Worm (Caenorhabditis elegans): ENCODE data around the gene srh-22.

The srh-22 gene

DNA sequence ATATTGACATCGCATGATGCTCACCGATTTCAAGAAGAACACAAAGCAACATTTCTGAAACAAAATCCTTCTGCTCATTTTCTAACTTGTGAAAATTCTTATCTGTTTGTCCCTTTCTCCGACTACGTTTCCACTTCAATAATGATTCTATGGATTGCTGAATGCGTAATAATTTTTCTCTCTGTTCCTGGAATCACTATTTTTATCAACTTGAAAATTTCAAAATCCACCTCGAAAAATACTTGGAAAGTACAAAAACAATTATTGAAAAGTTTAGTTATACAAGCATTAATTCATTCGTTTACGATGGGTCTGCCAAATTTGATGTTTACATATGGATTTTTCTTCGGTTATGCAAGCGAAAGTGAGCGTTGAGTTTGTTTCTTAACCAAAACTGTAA lies at the start of gene srh-22:
Gene srh-22, plus strand, starts transcription at position 301 of the 400 bp plus-strand sequence.
- TF ChIP-seq klf-2 (GFP tag; conservative IDR thresholded peaks at IDR 0.05) (no peak), ref-1 (GFP tag; conservative IDR thresholded peaks at IDR 0.05) (no peak), med-1 (GFP tag; optimal IDR thresholded peaks at IDR 0.05; ENCODE audit: insufficient read depth) (no peak), T22C8.4 (GFP tag; IDR thresholded peaks at IDR 0.05) (no peak), ztf-29 (GFP tag; IDR thresholded peaks at IDR 0.05) (no peak), cog-1 (tag; optimal IDR thresholded peaks at IDR 0.05) (no peak), ztf-23 (GFP tag; IDR thresholded peaks at IDR 0.05) (no peak), tab-1 (GFP tag; IDR thresholded peaks at IDR 0.05) (no peak), flt-1 (GFP tag; IDR thresholded peaks at IDR 0.05) (no peak)

DNA sequence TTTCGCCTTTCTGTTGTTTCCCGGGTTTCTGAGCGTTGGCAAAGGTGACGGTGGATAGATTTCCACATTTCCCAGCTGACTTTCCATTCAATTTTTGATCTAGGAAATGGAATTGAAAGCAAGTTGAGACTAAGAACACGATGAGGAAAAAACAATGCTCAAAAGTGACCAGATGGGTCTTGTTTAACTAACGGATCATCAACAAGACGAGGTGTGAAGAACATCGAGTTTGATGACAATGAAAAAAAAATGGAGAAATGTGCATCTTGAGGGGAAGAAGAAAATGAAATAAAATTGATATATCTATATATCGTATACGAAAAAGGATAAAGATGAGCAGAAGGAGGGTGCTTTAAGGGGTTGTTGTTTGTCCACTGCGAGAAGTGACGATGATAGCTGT lies 44.5 kb upstream of the srh-22 start, which contains the start of gene T19H12.6:
Gene T19H12.6, minus strand, starts transcription at position 101 of the 400 bp plus-strand sequence.
- TF ChIP-seq ztf-23 (GFP tag; IDR thresholded peaks at IDR 0.05) = no peak
- no peak for TF ChIP-seq T22C8.4 (GFP tag; IDR thresholded peaks at IDR 0.05)
- no peak for TF ChIP-seq ref-1 (GFP tag; conservative IDR thresholded peaks at IDR 0.05)
- no peak for TF ChIP-seq cog-1 (tag; optimal IDR thresholded peaks at IDR 0.05)
- TF ChIP-seq tab-1 (GFP tag; IDR thresholded peaks at IDR 0.05) = no peak

DNA sequence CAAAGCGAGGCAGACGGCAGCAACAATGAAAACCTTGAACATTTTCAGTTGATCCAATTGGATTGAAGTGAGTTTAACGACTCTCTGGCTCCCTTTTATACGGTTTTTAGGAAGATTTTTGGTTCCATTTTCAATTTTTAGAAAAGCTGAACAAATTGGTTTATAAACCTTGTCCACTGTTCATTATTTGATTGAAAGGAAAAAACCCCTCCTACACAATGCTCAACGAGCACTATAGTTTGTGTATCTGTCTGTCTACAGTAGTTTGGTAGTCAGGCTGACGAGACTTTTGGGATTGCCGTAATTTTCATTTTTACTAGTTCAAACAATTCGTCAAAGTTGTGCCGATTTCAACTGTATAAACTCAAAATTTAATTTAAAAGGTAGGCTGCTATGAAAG lies 42.9 kb upstream of the srh-22 start, which contains the start of gene T19H12.15:
Gene T19H12.15, minus strand, starts transcription at position 101 of the 400 bp plus-strand sequence.
- TF ChIP-seq tab-1 (GFP tag; IDR thresholded peaks at IDR 0.05) (no peak), med-1 (GFP tag; optimal IDR thresholded peaks at IDR 0.05; ENCODE audit: insufficient read depth) (no peak), ref-1 (GFP tag; conservative IDR thresholded peaks at IDR 0.05) (no peak), flt-1 (GFP tag; IDR thresholded peaks at IDR 0.05) (no peak), klf-2 (GFP tag; conservative IDR thresholded peaks at IDR 0.05) (no peak), ztf-23 (GFP tag; IDR thresholded peaks at IDR 0.05) (no peak), cog-1 (tag; optimal IDR thresholded peaks at IDR 0.05) (no peak), ztf-29 (GFP tag; IDR thresholded peaks at IDR 0.05) (no peak), T22C8.4 (GFP tag; IDR thresholded peaks at IDR 0.05) (no peak)

DNA sequence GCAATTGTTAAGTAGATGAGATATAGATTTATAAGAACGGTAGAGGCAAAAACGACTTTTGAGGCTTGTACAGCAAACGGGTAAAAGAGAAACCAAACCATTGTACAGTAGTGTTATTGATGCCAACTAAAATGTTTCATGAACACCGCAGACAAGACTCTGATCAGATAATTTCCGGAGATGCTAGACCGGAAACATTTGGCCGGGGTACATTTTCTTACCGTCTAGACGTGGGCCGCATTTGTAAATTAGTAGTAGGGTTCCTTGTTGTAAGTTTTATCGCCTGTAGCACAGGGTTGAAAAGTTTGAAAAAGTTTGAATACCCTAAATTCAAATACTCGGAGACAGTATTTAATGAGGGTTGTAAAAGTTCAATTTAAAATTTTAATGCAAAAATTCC lies 40.7 kb upstream of the srh-22 start, which contains the start of gene str-32:
Gene str-32, minus strand, starts transcription at position 101 of the 400 bp plus-strand sequence.
- no peak for TF ChIP-seq ztf-23 (GFP tag; IDR thresholded peaks at IDR 0.05)
- TF ChIP-seq cog-1 (tag; optimal IDR thresholded peaks at IDR 0.05) = no peak
- TF ChIP-seq ztf-29 (GFP tag; IDR thresholded peaks at IDR 0.05) = no peak
- TF ChIP-seq flt-1 (GFP tag; IDR thresholded peaks at IDR 0.05) = no peak
- no peak for TF ChIP-seq med-1 (GFP tag; optimal IDR thresholded peaks at IDR 0.05; ENCODE audit: insufficient read depth)
- TF ChIP-seq tab-1 (GFP tag; IDR thresholded peaks at IDR 0.05) = no peak
- no peak for TF ChIP-seq ref-1 (GFP tag; conservative IDR thresholded peaks at IDR 0.05)

DNA sequence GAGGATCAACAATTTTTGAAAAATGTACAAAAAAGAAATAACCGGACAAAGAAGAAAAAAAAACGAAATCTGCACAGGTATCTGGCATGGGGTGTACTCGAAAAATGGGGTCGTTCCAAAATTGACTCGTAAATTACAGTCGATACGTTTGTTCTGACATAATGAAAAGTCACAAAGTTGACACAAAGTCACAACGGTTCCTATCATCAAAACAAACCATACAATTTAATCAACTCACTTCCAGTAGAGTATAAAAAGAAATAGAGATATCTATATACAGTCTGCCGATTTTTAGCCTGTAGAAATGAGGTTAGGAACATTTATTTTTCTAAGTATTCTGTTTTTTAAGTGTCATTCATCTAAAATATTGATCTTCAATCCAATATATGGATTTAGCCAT lies 37.6 kb upstream of the srh-22 start, which contains the start of gene T19H12.12:
Gene T19H12.12, plus strand, starts transcription at position 301 of the 400 bp plus-strand sequence.
- no peak for TF ChIP-seq flt-1 (GFP tag; IDR thresholded peaks at IDR 0.05)

DNA sequence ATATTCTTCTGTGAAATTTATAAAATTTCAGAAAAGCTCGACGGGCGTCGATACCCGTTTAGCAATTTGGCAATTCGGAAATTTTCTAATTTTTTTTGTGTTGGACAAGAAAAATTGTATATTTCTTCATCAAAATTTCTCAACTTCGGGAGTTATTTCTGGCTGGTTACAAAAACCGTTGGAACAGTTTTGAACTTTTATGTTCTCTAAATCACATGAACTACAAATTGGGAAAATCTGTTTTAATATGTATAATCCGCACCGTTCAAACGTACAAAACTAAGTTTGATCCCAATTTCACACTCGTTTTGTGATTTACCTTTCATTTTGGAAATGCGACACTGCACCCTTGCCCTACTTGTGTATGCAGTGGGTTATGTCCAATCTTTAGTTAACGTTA lies 36.8 kb upstream of the srh-22 start, which contains the start of gene T19H12.3:
Gene T19H12.3, plus strand, starts transcription at position 301 of the 400 bp plus-strand sequence.
- TF ChIP-seq T22C8.4 (GFP tag; IDR thresholded peaks at IDR 0.05) (no peak), ztf-23 (GFP tag; IDR thresholded peaks at IDR 0.05) (no peak), cog-1 (tag; optimal IDR thresholded peaks at IDR 0.05) (no peak)

DNA sequence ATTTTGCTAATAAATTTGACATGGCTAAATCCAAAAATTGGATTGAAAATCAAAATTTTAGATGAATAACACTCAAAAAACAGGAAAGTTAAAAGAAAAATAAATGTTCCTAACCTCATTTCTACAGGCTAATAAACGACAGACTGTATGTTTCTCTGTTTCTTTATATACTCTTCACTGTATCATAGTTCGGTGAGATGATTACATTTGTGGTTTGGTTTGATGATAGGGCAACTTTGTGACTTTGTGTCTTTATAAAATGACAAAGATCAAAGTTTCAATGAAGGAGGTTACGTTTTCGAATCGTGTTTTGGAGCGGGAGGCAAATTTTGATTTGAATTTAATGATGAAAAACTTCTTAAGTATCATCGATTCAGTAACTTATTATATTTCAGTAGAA lies 32.6 kb upstream of the srh-22 start, which contains the start of gene ugt-12:
Gene ugt-12, minus strand, starts transcription at position 153 of the 400 bp plus-strand sequence.
- no peak for TF ChIP-seq med-1 (GFP tag; optimal IDR thresholded peaks at IDR 0.05; ENCODE audit: insufficient read depth)
- TF ChIP-seq cog-1 (tag; optimal IDR thresholded peaks at IDR 0.05) = no peak
- TF ChIP-seq ztf-23 (GFP tag; IDR thresholded peaks at IDR 0.05) = no peak
- no peak for TF ChIP-seq ztf-29 (GFP tag; IDR thresholded peaks at IDR 0.05)
- no peak for TF ChIP-seq tab-1 (GFP tag; IDR thresholded peaks at IDR 0.05)
- TF ChIP-seq ref-1 (GFP tag; conservative IDR thresholded peaks at IDR 0.05) = no peak
- no peak for TF ChIP-seq klf-2 (GFP tag; conservative IDR thresholded peaks at IDR 0.05)
- no peak for TF ChIP-seq flt-1 (GFP tag; IDR thresholded peaks at IDR 0.05)
- TF ChIP-seq T22C8.4 (GFP tag; IDR thresholded peaks at IDR 0.05) = no peak

DNA sequence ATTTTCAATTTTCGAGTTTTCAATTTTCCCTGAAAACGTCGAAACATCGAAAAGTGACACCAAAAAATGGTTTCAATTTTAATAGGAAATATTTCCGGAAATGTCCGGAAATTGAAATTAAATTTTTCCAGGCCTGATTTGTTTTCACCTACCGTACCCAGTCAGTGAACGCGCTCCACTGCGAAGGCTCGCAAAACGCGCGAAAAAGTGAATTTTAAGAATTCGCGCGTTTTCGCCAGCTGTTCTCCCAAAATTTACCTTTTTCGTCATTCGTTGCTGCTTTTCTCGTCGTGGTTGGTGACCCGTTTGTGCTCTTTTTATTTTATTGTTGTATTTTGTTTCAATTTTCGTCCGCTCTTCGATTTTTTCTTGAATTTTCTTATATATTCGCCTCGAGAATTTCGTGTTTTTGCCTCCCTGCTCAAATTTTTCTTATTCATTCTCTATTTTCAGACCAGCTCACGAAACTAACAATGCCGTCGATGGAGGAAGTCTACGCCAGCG lies 32.1 kb upstream of the srh-22 start, which contains the start of gene T19H12.2:
Gene T19H12.2, plus strand, starts transcription at position 454 of the 504 bp plus-strand sequence.
- TF ChIP-seq T22C8.4 (GFP tag; IDR thresholded peaks at IDR 0.05) (no peak), ztf-29 (GFP tag; IDR thresholded peaks at IDR 0.05) (no peak), med-1 (GFP tag; optimal IDR thresholded peaks at IDR 0.05; ENCODE audit: insufficient read depth) (no peak), cog-1 (tag; optimal IDR thresholded peaks at IDR 0.05) (no peak), tab-1 (GFP tag; IDR thresholded peaks at IDR 0.05) (no peak), flt-1 (GFP tag; IDR thresholded peaks at IDR 0.05) (no peak), ztf-23 (GFP tag; IDR thresholded peaks at IDR 0.05) (no peak), ref-1 (GFP tag; conservative IDR thresholded peaks at IDR 0.05) (no peak), klf-2 (GFP tag; conservative IDR thresholded peaks at IDR 0.05) (no peak)

DNA sequence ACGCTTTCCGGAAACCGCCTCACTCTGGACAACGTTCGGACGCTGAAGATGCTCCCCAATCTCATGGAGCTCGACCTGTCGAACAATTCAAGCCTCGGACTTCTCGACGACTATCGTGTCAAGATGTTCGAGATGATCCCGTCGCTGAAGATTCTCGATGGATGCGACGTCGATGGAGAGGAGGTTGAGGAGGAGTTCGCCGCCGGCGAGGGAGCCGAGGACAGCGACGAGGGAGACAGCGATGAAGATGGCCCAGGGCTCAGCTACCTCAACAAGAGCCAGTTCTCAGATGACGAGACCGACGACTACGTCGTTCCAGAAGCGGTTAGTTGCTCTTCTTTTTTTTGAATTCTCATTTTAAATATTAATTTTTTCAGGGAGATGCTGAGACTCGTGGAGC lies 31.3 kb upstream of the srh-22 start:
- TF ChIP-seq med-1 (GFP tag; optimal IDR thresholded peaks at IDR 0.05; ENCODE audit: insufficient read depth) = no peak
- 0 out of 2 replicates have a peak, but pooled peaks have one; percentile 39 for TF ChIP-seq tab-1 (GFP tag; IDR thresholded peaks at IDR 0.05)

DNA sequence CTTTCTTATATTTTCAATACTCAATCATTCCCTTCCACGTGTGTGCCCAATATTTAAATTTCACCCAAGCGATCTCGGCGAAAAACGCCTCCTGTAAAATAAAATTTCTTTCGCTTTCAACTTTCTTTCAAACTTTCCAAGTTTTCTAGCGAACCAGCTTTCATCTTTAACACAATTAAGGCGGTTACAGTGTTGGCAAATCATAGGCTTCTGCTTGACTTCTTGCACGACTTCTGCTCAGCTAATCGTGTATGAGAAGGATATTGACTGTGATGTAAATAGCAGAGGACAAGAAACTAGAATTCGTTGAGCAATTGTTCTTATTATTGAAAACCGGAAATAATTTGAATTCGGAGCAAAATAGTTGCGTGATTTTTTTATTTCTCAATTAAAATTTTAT lies 30.8 kb upstream of the srh-22 start:
- TF ChIP-seq med-1 (GFP tag; optimal IDR thresholded peaks at IDR 0.05; ENCODE audit: insufficient read depth) (no peak), flt-1 (GFP tag; IDR thresholded peaks at IDR 0.05) (no peak), ztf-29 (GFP tag; IDR thresholded peaks at IDR 0.05) (no peak), tab-1 (GFP tag; IDR thresholded peaks at IDR 0.05) (no peak), T22C8.4 (GFP tag; IDR thresholded peaks at IDR 0.05) (no peak), ref-1 (GFP tag; conservative IDR thresholded peaks at IDR 0.05) (no peak), cog-1 (tag; optimal IDR thresholded peaks at IDR 0.05) (no peak), ztf-23 (GFP tag; IDR thresholded peaks at IDR 0.05) (no peak)
